Fruit fly (Drosophila melanogaster): Measurements from ENCODE around the gene Ucp4C.
A peak's percentile ranks its signal among the peaks of the same experiment; 100 is the strongest.

DNA sequence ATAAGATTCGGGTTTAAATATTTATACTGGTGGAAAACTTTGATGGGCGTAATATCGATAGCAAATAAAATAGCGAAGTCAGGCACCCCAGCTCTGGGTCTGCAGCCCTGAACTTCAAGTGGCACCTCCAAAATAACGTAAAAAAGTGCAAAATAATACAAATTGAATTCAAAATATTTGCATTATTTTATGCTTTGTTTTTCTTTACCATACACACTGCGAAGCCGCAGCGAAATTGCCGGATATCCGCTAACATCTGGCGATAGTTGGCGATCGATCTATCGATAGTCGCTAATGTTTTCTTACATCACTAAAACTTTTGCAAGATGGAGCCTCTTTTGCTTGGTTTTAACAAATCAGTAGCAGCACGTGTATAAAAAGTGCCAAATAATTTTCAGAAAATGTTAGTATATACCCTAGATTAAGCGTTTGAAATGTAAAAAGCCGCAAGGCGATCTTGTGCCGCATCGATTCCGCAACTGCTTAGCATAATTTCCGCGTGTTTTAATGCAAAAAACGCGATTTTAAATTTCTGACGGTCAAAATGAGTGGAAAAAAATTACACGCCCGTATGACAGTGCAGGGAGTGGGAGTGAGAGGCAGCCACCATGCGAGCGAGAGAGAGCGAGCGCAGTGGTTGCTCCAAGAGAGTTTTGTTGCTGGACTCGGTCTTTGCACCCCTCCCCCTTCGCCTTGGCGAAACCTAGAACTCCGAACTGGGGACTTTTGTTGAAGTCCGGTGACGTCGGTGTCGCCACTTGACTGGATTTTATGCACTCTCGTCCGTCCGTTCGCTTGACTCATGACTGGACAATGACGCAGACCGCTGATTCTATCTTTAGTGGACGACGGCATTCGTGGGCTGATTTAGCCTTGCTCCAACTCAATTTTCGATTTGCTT is 13.3 kb downstream of the Ucp4C start, which contains the start of gene eIF4A:
- no peak for TF ChIP-seq CG10348 (GFP tag; IDR thresholded peaks at IDR 0.05)
- TF ChIP-seq fd96Ca (GFP tag; IDR thresholded peaks at IDR 0.05), result no peak
- peak; percentile 11 for TF ChIP-seq CG34367 (tag; optimal IDR thresholded peaks at IDR 0.05)
- TF ChIP-seq Pif1B (GFP tag; optimal IDR thresholded peaks at IDR 0.05), result no peak
- no peak for TF ChIP-seq CG17806 (tag; optimal IDR thresholded peaks at IDR 0.05)
- peak; percentile 10 for TF ChIP-seq CG13204 (GFP tag; optimal IDR thresholded peaks at IDR 0.05)
- no peak for TF ChIP-seq D1 (tag; optimal IDR thresholded peaks at IDR 0.05)
- TF ChIP-seq gl (tag; optimal IDR thresholded peaks at IDR 0.05), result no peak
